Fruit fly (Drosophila melanogaster): ENCODE measurements around the gene CYLD.

CYLD gene

dm6 chr2L:10321036-10321583, 21.5 kb upstream of the CYLD start (continued):
- TF ChIP-seq Scr (GFP tag; IDR thresholded peaks at IDR 0.05; ENCODE audit: partially characterized antibody) (peak; percentile 81), CG3995 (GFP tag; optimal IDR thresholded peaks at IDR 0.05) (peak; percentile 95), CG4424 (GFP tag; optimal IDR thresholded peaks at IDR 0.05) (peak; percentile 36), CG42726 (GFP tag; IDR thresholded peaks at IDR 0.05; ENCODE audit: partially characterized antibody) (no peak; the same call in 1 of the 2 replicates), mld (GFP tag; IDR thresholded peaks at IDR 0.05; ENCODE audit: partially characterized antibody) (0 out of 3 replicates have a peak, but pooled peaks have one; percentile 51), CG1603 (tag; optimal IDR thresholded peaks at IDR 0.05) (peak; percentile 2), Camta (GFP tag; optimal IDR thresholded peaks at IDR 0.05) (no peak), Atf3 (GFP tag; optimal IDR thresholded peaks at IDR 0.05) (no peak), Abd-B (GFP tag; optimal IDR thresholded peaks at IDR 0.05) (no peak), CG18599 (GFP tag; optimal IDR thresholded peaks at IDR 0.05) (no peak), CG13424 (tag; optimal IDR thresholded peaks at IDR 0.05) (peak; percentile 8), ato (GFP tag; IDR thresholded peaks at IDR 0.05; ENCODE audit: partially characterized antibody) (peak; percentile 11; the same call in 1 of the 2 replicates), Doc3 (GFP tag; IDR thresholded peaks at IDR 0.05; ENCODE audit: partially characterized antibody) (peak; percentile 72; the same call in 2 of the 3 replicates), bbx (GFP tag; IDR thresholded peaks at IDR 0.05; ENCODE audit: partially characterized antibody) (no peak), dimm (GFP tag; IDR thresholded peaks at IDR 0.05) (no peak), CG2875 (GFP tag; optimal IDR thresholded peaks at IDR 0.05) (no peak)

dm6 chr2L:10320174-10320775, 20.6 kb upstream of the CYLD start:
- TF ChIP-seq chn (GFP tag; optimal IDR thresholded peaks at IDR 0.05) (no peak), CG3163 (GFP tag; optimal IDR thresholded peaks at IDR 0.05) (no peak), CG17612 (GFP tag; IDR thresholded peaks at IDR 0.05) (no peak), D (optimal IDR thresholded peaks at IDR 0.05) (no peak), D (GFP tag; optimal IDR thresholded peaks at IDR 0.05) (no peak), dmrt99B (tag; optimal IDR thresholded peaks at IDR 0.05) (no peak), Med (GFP tag) (peak; percentile 10), CG10543 (GFP tag; optimal IDR thresholded peaks at IDR 0.05) (no peak), HmgD (GFP tag; optimal IDR thresholded peaks at IDR 0.05) (no peak), YL-1 (GFP tag; optimal IDR thresholded peaks at IDR 0.05) (no peak), sqz (GFP tag; optimal IDR thresholded peaks at IDR 0.05) (no peak), bowl (GFP tag; IDR thresholded peaks at IDR 0.05) (no peak), nom (GFP tag; optimal IDR thresholded peaks at IDR 0.05) (no peak), CG10431 (GFP tag; optimal IDR thresholded peaks at IDR 0.05) (no peak), Xbp1 (GFP tag; optimal IDR thresholded peaks at IDR 0.05) (no peak), CG12659 (GFP tag; optimal IDR thresholded peaks at IDR 0.05) (no peak), CG8944 (GFP tag; optimal IDR thresholded peaks at IDR 0.05) (no peak), exex (tag; optimal IDR thresholded peaks at IDR 0.05) (peak; percentile 77), tio (GFP tag; optimal IDR thresholded peaks at IDR 0.05) (no peak), prd (optimal IDR thresholded peaks at IDR 0.05) (no peak), prd (GFP tag; IDR thresholded peaks at IDR 0.05) (no peak), NFAT (GFP tag; IDR thresholded peaks at IDR 0.05) (no peak), ase (GFP tag; IDR thresholded peaks at IDR 0.05) (no peak), CG10366 (GFP tag; IDR thresholded peaks at IDR 0.05) (no peak), CG6813 (GFP tag; optimal IDR thresholded peaks at IDR 0.05) (no peak), ato (GFP tag; IDR thresholded peaks at IDR 0.05; ENCODE audit: partially characterized antibody) (no peak), D19B (GFP tag; optimal IDR thresholded peaks at IDR 0.05) (peak; percentile 66), onecut (GFP tag; IDR thresholded peaks at IDR 0.05) (no peak), CG4820 (GFP tag; optimal IDR thresholded peaks at IDR 0.05) (no peak), CG11456 (GFP tag; IDR thresholded peaks at IDR 0.05) (no peak), CG18619 (GFP tag; optimal IDR thresholded peaks at IDR 0.05) (no peak), Fer2 (tag; optimal IDR thresholded peaks at IDR 0.05) (no peak), CG17328 (GFP tag; IDR thresholded peaks at IDR 0.05) (no peak), eve (GFP tag; optimal IDR thresholded peaks at IDR 0.05) (peak in 1 of 2 experiments; percentile 28)
